Fruit fly (Drosophila melanogaster): ENCODE data around the gene Gr28a.

DNA sequence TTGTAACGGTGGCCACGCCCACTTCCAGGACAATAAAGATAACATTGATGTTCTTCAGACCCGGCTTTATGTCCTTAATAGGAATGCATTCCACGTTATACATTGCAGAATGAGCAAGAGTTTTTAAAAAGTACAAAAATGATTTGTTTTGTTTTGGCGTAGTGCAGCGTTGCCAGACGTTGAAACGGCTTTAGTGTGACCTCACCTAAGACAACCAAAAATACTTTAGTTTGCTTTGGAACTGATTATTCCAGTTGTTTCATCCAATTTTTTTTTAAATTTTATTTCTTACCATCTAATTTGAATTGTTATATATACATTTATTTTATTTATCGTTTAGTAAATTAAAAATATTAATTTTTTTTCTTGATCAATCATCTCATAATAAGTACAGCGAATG lies 44.4 kb downstream of the Gr28a start, which contains the start of gene CG5181:
- no peak for TF ChIP-seq pad (GFP tag; optimal IDR thresholded peaks at IDR 0.05)
- no peak for TF ChIP-seq CG7101 (tag; optimal IDR thresholded peaks at IDR 0.05)
- no peak for TF ChIP-seq CG5204 (GFP tag; optimal IDR thresholded peaks at IDR 0.05)
- TF ChIP-seq Mnt (GFP tag; optimal IDR thresholded peaks at IDR 0.05): no peak
- TF ChIP-seq CG12768 (GFP tag; optimal IDR thresholded peaks at IDR 0.05): no peak
- TF ChIP-seq CG14711 (tag; optimal IDR thresholded peaks at IDR 0.05): no peak
- TF ChIP-seq cnc (optimal IDR thresholded peaks at IDR 0.05): no peak
- no peak for TF ChIP-seq Clk (GFP tag; optimal IDR thresholded peaks at IDR 0.05)
- no peak for TF ChIP-seq CG7045 (GFP tag; optimal IDR thresholded peaks at IDR 0.05)
- no peak for TF ChIP-seq toe (GFP tag; optimal IDR thresholded peaks at IDR 0.05)
- no peak for TF ChIP-seq Crg-1 (GFP tag; optimal IDR thresholded peaks at IDR 0.05)
- TF ChIP-seq kay (GFP tag; ENCODE audit: borderline replicate concordance): no peak
- TF ChIP-seq tj (GFP tag; optimal IDR thresholded peaks at IDR 0.05): no peak
